Fruit fly (Drosophila melanogaster) whole organism, prepupa: ENCODE results near the gene sac.

Source experiments
- CG11902 ChIP-seq: fragments of 200-800 bp; sonication (Bioruptor generic); optimal IDR thresholded peaks from 3 replicates; lab custom pipeline; 2016; ENCODE audit warnings: missing biosample characterization, missing genetic modification characterization
- CG1621 ChIP-seq: fragments of 200-800 bp; sonication (Bioruptor generic); optimal IDR thresholded peaks from 3 replicates; lab custom pipeline; 2018; ENCODE audit warnings: missing biosample characterization, mild to moderate bottlenecking, missing genetic modification characterization
- CG3032 ChIP-seq: fragments of 200-800 bp; optimal IDR thresholded peaks from 2 replicates; lab custom pipeline; 2019; ENCODE audit warnings: missing biosample characterization, mild to moderate bottlenecking, missing genetic modification characterization, moderate library complexity
- CG6792 ChIP-seq: fragments of 200-800 bp; sonication (Bioruptor generic); optimal IDR thresholded peaks from 3 replicates; lab custom pipeline; 2016; ENCODE audit warnings: missing biosample characterization, missing genetic modification characterization
- Gug ChIP-seq: fragments of 200-800 bp; sonication (Bioruptor generic); IDR thresholded peaks from 2 replicates; pipeline ENCODE4 v1.3.6; 2022; ENCODE audit warnings: missing biosample characterization, missing genetic modification characterization
- Hr39 ChIP-seq: fragments of 200-800 bp; sonication (Bioruptor generic); optimal IDR thresholded peaks from 2 replicates; lab custom pipeline; 2016; ENCODE audit warnings: missing biosample characterization, missing genetic modification characterization
- Lpt ChIP-seq: fragments of 200-800 bp; sonication (Bioruptor generic); optimal IDR thresholded peaks from 3 replicates; lab custom pipeline; 2016; ENCODE audit warnings: missing biosample characterization, missing genetic modification characterization
- achi ChIP-seq: fragments of 200-800 bp; sonication (Bioruptor generic); optimal IDR thresholded peaks from 3 replicates; lab custom pipeline; 2016; ENCODE audit warnings: missing biosample characterization, missing genetic modification characterization
- esn ChIP-seq: fragments of 200-800 bp; sonication (Bioruptor generic); optimal IDR thresholded peaks from 2 replicates; lab custom pipeline; 2016; ENCODE audit warnings: missing biosample characterization, mild to moderate bottlenecking, missing genetic modification characterization, moderate library complexity
- net ChIP-seq: fragments of 200-800 bp; sonication (Bioruptor generic); optimal IDR thresholded peaks from 3 replicates; lab custom pipeline; 2016; ENCODE audit warnings: missing biosample characterization, missing genetic modification characterization

- no peak for TF ChIP-seq CG6792 (GFP tag; lab: Kevin White, UChicago)
- TF ChIP-seq Lpt: no peak
- TF ChIP-seq CG3032 (tag; lab: Kevin White, UChicago): no peak
- no peak for TF ChIP-seq Hr39
- no peak for TF ChIP-seq esn (GFP tag; lab: Kevin White, UChicago)
- TF ChIP-seq achi: no peak
- no peak for TF ChIP-seq Gug (GFP tag; lab: Robert Waterston, UW)
- no peak for TF ChIP-seq CG11902
- no peak for TF ChIP-seq CG1621
- TF ChIP-seq net (GFP tag; lab: Kevin White, UChicago): no peak
These were observed at the start of gene sac for dm6 chr3R:4480512-4480911.
